Fruit fly (Drosophila melanogaster) S2 (cell line): ENCODE results near the gene Jhbp7.

Experiments used
- CG8478 ChIP-seq: fragments of >200 bp; optimal IDR thresholded peaks from 2 replicates; lab custom pipeline; 2018
- CTCF ChIP-seq, 2 experiments: fragments of >200 bp; optimal IDR thresholded peaks; 2 replicates each; lab custom pipeline; 2018

Jhbp7 gene

DNA sequence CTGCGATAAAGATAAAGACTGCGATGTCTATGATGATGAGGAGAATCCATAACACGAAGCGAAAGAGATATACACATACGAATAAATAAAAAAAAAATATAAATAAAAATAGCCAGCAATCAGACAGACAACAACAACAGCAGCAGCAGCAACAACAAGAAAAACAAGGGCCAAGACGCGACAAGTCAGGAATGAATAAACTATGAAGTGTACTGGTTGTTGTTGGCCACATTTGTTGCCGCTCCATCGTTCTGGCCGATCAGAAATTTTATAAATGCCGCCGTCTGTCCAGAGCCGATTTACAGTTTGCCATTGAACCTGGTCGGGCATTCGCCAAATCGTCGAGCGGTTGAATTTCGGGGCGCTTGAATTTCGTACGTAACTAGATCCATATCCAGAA is at the start of gene Jhbp7:
Gene Jhbp7, plus strand, starts transcription at position 301 of the 400 bp plus-strand sequence.
- TF ChIP-seq CTCF (optimal IDR thresholded peaks at IDR 0.05; lab: Kevin White, UChicago) (no peak), CG8478 (lab: Kevin White, UChicago) (no peak)

DNA sequence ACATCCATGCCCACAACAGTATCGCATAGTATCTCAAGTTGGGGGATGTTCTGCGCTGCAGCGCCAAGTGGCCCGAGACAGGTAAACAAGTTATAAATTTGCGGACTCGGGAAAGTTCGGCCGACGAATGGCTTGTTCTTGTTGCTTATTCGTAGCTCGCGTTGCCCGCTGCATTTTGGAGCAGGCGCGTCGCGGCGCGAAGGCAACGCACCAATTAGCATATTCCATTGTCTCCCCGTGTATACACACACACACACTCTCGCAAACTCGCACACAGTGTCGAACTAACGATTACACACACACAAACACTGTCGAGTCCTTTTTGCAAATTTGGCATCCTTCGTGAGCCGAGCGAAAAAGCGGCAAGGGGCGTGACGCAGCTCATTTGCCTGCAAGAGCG is 48.4 kb upstream of the Jhbp7 start:
- TF ChIP-seq CTCF (optimal IDR thresholded peaks at IDR 0.05; lab: Kevin White, UChicago), result no peak

DNA sequence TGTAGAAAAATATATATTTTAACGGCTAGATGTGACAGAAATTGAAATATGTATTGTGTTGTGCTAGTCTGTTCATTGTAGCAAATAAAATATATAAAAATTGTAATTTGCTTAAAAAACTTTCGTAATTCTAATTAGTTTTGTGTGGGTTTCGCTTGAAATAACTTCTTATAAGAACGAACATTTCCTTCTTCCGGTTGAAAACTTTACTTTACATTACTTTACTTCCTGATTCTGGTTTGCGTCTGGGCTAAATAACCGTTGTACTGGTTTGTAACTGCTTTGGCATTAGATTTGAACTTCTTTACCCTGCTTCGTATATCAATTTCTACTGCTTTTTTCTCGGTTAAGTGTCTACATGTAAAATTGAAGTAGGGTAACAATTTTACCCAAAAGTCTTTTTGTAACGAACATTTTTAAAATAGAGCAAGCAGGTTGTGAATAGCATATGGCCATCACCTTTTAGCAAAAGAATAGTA is 43.6 kb upstream of the Jhbp7 start, which contains the start of gene lobo:
Gene lobo, minus strand, starts transcription at position 51 of the 479 bp plus-strand sequence.
- TF ChIP-seq CTCF (optimal IDR thresholded peaks at IDR 0.05; lab: Kevin White, UChicago) (peak; percentile 77 to 83), CG8478 (lab: Kevin White, UChicago) (no peak)

DNA sequence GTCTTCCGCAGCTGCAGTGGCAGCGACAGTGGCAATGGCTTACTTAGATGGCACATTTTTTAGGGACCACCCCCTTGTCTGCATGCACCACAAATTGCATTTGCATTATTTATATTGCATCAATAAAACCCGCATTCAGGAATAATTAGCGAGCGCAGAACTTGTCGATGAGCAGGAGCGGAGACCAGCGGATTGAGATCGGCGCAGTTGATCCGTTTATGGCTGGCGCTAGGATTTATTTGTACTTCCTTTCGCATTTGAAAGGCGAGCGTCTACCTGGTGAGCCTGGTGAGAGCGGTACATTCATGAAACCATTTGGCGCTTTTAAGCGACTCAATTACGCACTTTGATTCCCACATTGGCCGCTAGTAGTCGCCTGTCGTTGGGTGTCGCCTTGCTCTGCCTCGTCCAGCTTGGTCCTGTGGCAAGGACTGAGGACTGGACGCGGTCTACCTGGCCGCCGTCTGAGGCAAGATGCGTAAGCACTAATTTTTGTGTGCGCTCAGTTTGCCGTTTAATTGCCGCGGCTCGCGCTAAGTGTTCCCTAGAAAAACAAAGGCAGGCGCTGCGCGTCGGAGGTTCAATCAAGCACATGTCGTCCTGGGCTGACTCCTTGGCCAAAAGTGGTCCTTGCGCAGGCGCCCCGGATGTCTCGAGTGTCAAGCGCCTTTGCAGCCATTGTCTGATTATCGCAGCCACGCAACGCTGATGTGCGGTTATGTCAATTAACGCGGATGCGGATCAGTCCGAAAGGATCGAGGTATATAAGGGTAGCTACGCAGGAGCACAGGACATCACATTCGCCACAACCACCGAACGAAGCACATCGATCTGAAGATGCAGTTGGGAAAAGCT is 42.5 kb upstream of the Jhbp7 start, which contains the start of gene CG13653:
Gene CG13653, plus strand, starts transcription at position 805 of the 855 bp plus-strand sequence.
- TF ChIP-seq CG8478 (lab: Kevin White, UChicago) (no peak), CTCF (optimal IDR thresholded peaks at IDR 0.05; lab: Kevin White, UChicago) (peak in 1 of 2 experiments; percentile 13)

DNA sequence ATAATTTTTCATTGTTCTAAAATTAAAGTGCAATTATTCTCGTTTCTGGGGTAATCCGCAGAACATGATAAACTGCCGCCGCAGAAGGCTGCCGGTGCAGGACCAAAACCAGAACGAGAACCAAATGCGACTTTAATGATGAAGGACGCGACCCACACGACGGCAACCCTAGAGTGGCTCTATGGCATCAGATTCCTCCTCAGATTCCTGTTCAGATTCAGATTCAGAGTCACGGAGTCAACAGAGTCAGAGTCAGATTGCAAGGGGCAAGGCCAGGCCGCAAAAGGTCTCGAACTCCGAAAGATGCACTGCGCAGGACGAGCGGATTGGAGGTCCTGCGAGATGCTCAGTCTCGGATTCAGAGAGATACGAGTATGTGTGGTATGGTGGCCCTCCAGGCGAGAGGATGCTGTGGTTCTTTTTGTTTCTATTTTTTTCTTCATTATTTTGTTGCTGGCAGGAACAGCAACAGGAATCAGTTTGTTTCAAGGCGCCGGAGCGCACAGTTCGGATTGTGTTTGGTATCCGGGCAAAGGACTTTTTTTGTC is 38.0 kb upstream of the Jhbp7 start, which contains the start of gene CG13654:
Gene CG13654, plus strand, starts transcription at position 498 of the 548 bp plus-strand sequence.
- TF ChIP-seq CTCF (optimal IDR thresholded peaks at IDR 0.05; lab: Kevin White, UChicago), result no peak
- no peak for TF ChIP-seq CG8478 (lab: Kevin White, UChicago)

DNA sequence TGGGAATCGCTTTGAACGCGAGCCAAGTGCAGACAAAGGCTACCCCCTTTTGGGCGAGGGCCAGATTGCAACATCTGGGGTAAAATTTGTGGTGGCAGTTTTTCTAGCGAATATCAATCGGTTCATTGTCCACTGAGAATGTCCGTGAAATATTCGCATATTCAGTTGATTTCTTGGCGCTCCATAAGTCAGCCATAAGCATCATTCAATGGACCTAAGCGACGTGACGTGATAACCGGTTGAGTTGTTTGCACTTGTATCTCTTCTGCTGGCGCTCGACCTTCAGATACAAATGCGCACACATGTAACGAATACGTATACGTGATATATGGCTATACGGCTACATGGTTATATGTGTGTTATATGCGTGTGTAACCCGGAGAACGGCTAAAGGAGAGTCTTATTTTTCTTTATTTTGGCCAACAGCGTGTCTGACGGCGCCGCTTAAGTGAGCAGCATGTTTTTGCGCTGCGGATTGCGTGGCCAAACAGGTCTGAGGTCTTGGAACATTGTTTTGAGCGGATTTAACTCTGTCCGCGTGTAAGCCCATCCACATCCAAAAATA is 31.9 kb upstream of the Jhbp7 start:
- TF ChIP-seq CG8478 (lab: Kevin White, UChicago) (no peak), CTCF (optimal IDR thresholded peaks at IDR 0.05; lab: Kevin White, UChicago) (no peak)

DNA sequence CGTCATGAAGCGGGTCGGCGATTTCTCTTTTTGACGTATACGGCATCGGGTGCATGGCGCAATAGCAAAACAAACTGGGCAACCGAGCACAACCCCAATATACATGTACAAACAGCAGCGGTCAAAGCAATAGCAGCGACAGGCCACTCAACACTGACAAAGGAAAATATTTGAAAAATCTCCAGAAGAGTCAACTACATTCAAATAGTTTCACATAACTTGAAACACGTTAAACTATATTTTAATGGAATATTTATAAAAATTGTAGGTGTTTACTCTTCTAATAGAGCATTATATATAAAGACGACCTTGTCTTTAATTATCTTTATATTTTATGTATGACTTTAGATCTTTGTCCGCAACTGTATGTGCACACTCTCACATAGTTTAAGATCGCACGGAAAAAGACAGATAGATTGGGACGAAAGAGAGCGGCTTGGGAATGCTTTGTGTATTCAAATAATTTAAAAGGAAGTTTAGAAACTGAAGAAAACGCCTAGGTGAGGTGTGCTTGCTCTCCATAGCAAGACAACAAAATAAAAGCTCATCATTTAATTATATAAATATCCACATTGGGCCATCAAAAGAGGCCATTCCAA is 29.9 kb upstream of the Jhbp7 start:
- TF ChIP-seq CG8478 (lab: Kevin White, UChicago), result no peak
- no peak for TF ChIP-seq CTCF (optimal IDR thresholded peaks at IDR 0.05; lab: Kevin White, UChicago)

DNA sequence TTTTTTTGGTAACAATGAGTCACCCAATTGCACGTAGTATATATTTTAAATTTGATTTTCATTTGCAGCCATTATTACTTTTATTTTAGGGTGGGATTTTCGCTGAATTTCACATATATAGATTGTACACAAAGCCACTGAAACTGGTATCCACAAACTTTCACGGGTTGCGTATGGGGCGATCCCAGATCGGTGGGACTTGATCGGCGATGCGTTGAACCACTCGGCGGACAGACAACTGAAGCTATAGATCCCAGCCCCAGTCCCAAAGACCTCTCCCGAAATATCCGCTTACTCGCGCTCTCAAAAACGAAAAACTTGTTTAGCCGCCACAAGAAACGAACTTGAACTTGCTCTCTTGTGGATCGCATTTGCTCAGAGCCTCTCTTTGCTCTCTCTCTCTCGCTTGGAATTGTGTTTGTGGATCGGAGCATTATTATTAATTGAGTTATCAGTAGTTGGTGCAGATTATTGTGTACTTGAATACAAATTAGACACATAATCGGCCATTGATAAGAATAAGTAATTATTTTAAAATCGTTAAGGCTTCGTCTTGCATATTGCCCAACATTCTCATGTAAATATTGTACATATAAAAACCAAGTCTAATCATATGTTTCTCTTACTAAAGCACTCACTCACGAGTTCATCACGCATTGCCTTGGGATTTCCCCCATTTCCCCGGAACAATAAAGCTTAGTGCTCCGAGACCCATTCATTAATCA is 29.2 kb upstream of the Jhbp7 start, which contains the start of gene Cad96Ca:
Gene Cad96Ca, minus strand, starts transcription at position 242 of the 725 bp plus-strand sequence.
- TF ChIP-seq CTCF (optimal IDR thresholded peaks at IDR 0.05; lab: Kevin White, UChicago) (no peak), CG8478 (lab: Kevin White, UChicago) (no peak)

DNA sequence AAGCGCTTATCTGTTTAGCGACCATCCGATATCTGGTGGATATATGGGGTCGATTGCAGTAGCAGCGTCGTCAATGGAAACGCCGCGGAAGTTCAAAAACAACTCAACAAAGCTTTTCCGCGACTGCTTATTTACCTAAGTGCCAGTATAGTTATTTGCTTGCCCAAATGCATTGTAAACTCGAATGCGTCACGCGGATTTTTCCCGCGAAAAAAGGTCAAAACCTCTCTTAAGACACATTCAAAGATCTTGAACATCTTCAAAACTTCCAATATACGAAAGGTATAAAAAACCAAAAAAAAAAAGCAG is 28.7 kb upstream of the Jhbp7 start:
- TF ChIP-seq CTCF (optimal IDR thresholded peaks at IDR 0.05; lab: Kevin White, UChicago), result no peak
- TF ChIP-seq CG8478 (lab: Kevin White, UChicago), result no peak

DNA sequence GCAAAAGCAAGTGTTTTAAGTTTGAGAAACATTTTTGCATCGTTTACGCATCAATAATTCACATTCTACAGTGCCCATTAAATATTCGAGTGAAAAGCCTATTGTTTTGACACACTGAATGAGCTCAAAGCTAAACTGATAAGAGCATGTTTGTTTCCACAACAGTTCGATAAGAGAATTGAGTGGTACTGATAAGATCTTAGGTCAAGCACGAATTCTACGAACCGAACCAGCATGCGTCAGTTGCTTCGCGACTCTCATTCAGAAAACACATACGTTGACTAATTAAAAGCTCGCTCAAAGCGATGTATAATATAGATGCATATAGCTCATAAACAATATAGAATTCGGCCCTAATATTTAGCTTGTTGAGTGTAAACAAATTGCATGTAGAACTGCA is 28.2 kb upstream of the Jhbp7 start:
- TF ChIP-seq CTCF (optimal IDR thresholded peaks at IDR 0.05; lab: Kevin White, UChicago), result no peak
- no peak for TF ChIP-seq CG8478 (lab: Kevin White, UChicago)

DNA sequence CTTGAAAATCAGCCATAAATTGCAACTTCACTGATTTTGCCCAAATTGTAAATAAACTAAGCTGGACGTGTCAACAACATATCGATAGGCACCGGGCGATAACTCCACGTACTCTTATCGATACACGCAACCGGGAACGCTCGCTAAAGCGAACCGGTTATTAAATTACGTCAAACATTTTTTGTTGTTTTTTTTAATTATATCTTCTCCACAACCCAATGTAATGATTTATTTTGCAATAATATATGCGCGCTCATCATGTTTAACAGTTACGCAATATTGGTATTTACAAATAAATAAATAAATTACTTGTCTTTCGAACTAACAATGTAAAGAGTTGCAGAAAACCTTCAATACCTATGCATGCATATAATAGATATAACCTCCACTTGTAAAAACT is 22.3 kb upstream of the Jhbp7 start, which contains the start of gene Saysd1:
Gene Saysd1, minus strand, starts transcription at position 66 of the 400 bp plus-strand sequence.
- no peak for TF ChIP-seq CTCF (optimal IDR thresholded peaks at IDR 0.05; lab: Kevin White, UChicago)
- TF ChIP-seq CG8478 (lab: Kevin White, UChicago), result no peak

DNA sequence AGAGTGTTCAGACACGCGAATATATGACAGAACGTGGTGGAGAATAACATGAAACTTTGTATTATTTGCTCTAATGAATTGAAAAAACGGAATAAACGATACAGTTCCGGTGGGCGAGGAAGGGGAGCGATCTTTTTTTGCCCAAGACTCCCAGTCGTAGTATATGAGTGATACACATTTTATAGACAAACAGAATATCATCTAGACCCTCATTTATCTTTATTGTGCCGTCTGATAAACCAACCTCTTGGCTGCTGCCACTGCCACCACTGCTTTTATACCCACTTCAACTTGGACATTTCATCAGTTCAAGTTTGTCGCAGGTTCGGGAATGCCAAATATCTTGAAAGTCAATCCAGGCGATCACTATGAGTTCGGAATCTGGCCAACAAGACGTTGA is 21.4 kb upstream of the Jhbp7 start, which contains the start of gene CG31106:
Gene CG31106, plus strand, starts transcription at position 301 of the 400 bp plus-strand sequence.
- TF ChIP-seq CG8478 (lab: Kevin White, UChicago) (no peak), CTCF (optimal IDR thresholded peaks at IDR 0.05; lab: Kevin White, UChicago) (no peak)

DNA sequence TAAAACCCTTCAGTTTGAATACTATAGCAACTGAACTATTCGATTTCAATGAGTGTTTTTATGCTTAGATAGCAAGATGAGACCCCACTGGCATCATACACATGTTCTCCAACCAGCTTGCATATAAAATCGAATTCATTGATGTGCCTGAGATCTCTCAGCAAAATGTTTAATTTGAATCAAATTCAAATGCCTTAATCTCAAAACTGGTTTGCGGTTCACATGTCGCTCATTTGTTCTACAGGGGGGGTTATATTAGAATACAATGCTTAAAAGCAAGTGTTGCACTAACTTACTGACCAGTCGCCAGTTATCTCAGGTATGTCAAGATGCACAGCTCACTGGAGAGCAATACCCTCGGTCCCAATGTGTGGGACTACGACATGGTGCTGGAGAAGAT is 18.4 kb upstream of the Jhbp7 start, which contains the start of gene CG31103:
Gene CG31103, plus strand, starts transcription at position 301 of the 400 bp plus-strand sequence.
- no peak for TF ChIP-seq CG8478 (lab: Kevin White, UChicago)
- TF ChIP-seq CTCF (optimal IDR thresholded peaks at IDR 0.05; lab: Kevin White, UChicago), result no peak
